Worm (Caenorhabditis elegans): ENCODE data around the gene taf-11.3.
A peak's percentile ranks its signal among the peaks of the same experiment; 100 is the strongest.

The taf-11.3 gene

ce11 chrIII:10535226-10535625 is 30.2 kb upstream of the taf-11.3 start, which contains the start of gene hpd-1:
hpd-1 (plus strand) TSS chrIII:10535526.
- TF ChIP-seq ceh-48 (tag; optimal IDR thresholded peaks at IDR 0.05) (no peak), fkh-6 (tag; optimal IDR thresholded peaks at IDR 0.05) (no peak), madf-2 (tag; optimal IDR thresholded peaks at IDR 0.05) (no peak), K09A11.1 (tag; optimal IDR thresholded peaks at IDR 0.05; ENCODE audit: insufficient read depth) (no peak), unc-55 (GFP tag; optimal IDR thresholded peaks at IDR 0.05) (no peak), C38D4.7 (GFP tag; optimal IDR thresholded peaks at IDR 0.05) (no peak), elt-2 (tag; optimal IDR thresholded peaks at IDR 0.05) (no peak), hlh-6 (tag; optimal IDR thresholded peaks at IDR 0.05) (no peak), fax-1 (tag; optimal IDR thresholded peaks at IDR 0.05) (no peak), hlh-13 (GFP tag; optimal IDR thresholded peaks at IDR 0.05) (no peak), nhr-11 (tag; optimal IDR thresholded peaks at IDR 0.05) (no peak)

DNA sequence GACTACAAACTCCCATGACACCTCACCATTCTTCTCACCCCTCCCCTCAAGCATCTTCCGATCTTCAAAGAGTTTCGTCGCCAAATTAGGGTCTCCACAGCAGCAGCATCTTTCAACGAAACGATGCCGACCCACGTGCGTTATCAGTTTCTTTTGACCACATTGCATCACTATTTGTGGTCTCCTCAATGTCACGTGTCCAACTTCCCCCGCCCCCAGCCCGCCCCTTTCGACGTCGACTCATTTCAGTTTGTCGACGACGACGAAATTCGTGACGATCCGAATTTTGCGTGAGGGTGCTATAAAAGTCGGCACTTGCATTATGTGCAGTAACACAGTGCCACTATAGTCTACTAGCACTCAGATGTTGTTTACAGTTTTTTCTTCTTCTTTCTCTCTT is 29.1 kb upstream of the taf-11.3 start:
- TF ChIP-seq ceh-45 (GFP tag; IDR thresholded peaks at IDR 0.05), result no peak
- TF ChIP-seq Y22D7AL.16 (tag; optimal IDR thresholded peaks at IDR 0.05), result no peak
- peak; percentile 57 for TF ChIP-seq elt-2 (tag; optimal IDR thresholded peaks at IDR 0.05)
- TF ChIP-seq ama-1 (optimal IDR thresholded peaks at IDR 0.05), result no peak
- no peak for TF ChIP-seq pag-3 (tag; optimal IDR thresholded peaks at IDR 0.05; ENCODE audit: borderline replicate concordance)

- TF ChIP-seq unc-55 (GFP tag; optimal IDR thresholded peaks at IDR 0.05), result peak; percentile 17
- peak; percentile 74 for TF ChIP-seq elt-2 (tag; optimal IDR thresholded peaks at IDR 0.05)
- no peak for TF ChIP-seq ets-4 (tag; optimal IDR thresholded peaks at IDR 0.05)
- TF ChIP-seq lim-6 (tag; optimal IDR thresholded peaks at IDR 0.05), result no peak
These were observed 28.3 kb upstream of the taf-11.3 start for ce11 chrIII:10533310-10533709.

DNA sequence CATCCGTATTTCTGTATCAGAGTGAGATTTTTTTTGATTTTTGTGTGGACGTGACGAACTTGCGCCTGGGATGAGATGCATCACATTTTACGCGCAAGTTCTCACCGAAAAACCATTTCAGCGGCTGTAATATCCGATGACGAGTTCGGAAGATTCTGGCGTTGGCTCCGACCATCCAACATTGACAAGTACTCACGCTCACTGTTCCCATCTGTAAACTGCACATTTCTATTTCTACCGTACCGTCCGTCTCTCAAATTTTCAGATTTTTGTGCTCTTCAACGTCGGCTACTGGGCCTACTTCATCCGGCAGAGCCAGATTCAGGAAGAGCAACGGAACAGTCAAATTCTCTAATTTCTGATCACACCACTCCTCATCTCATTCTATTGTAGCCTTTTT is 22.4 kb upstream of the taf-11.3 start:
- TF ChIP-seq fkh-6 (tag; optimal IDR thresholded peaks at IDR 0.05) (no peak), ahr-1 (tag; optimal IDR thresholded peaks at IDR 0.05) (no peak), ttx-3 (tag; optimal IDR thresholded peaks at IDR 0.05) (no peak), ref-2 (tag; optimal IDR thresholded peaks at IDR 0.05) (no peak), nfya-1 (tag; optimal IDR thresholded peaks at IDR 0.05) (no peak), pat-9 (tag; optimal IDR thresholded peaks at IDR 0.05) (no peak), ceh-19 (GFP tag; optimal IDR thresholded peaks at IDR 0.05) (no peak), pqm-1 (tag; optimal IDR thresholded peaks at IDR 0.05) (no peak), ceh-30 (tag; optimal IDR thresholded peaks at IDR 0.05) (no peak), unc-86 (tag; optimal IDR thresholded peaks at IDR 0.05) (no peak), unc-3 (GFP tag; conservative IDR thresholded peaks at IDR 0.05) (no peak), unc-3 (tag; optimal IDR thresholded peaks at IDR 0.05) (no peak), C38D4.7 (GFP tag; optimal IDR thresholded peaks at IDR 0.05) (no peak), nhr-232 (tag; optimal IDR thresholded peaks at IDR 0.05) (no peak), hlh-15 (tag; optimal IDR thresholded peaks at IDR 0.05) (no peak)

- TF ChIP-seq syd-9 (tag; optimal IDR thresholded peaks at IDR 0.05) (no peak), ceh-24 (tag; optimal IDR thresholded peaks at IDR 0.05) (no peak), unc-55 (GFP tag; optimal IDR thresholded peaks at IDR 0.05) (peak; percentile 79), C08G9.2 (tag; optimal IDR thresholded peaks at IDR 0.05) (no peak), pros-1 (tag; optimal IDR thresholded peaks at IDR 0.05) (no peak), T23F11.4 (GFP tag; optimal IDR thresholded peaks at IDR 0.05) (no peak), ceh-2 (tag; optimal IDR thresholded peaks at IDR 0.05) (no peak), mec-3 (tag; optimal IDR thresholded peaks at IDR 0.05; ENCODE audit: borderline replicate concordance) (no peak), nhr-232 (tag; optimal IDR thresholded peaks at IDR 0.05) (no peak), sox-4 (tag; optimal IDR thresholded peaks at IDR 0.05) (no peak), hlh-6 (tag; optimal IDR thresholded peaks at IDR 0.05) (no peak), elt-2 (tag; optimal IDR thresholded peaks at IDR 0.05) (no peak), ceh-30 (tag; optimal IDR thresholded peaks at IDR 0.05) (no peak), ceh-18 (tag; optimal IDR thresholded peaks at IDR 0.05) (peak; percentile 73), odd-2 (tag; optimal IDR thresholded peaks at IDR 0.05) (no peak), rnt-1 (tag; optimal IDR thresholded peaks at IDR 0.05) (peak; percentile 41), sdc-2 (tag; optimal IDR thresholded peaks at IDR 0.05) (no peak)
These were observed 20.9 kb upstream of the taf-11.3 start for ce11 chrIII:10525927-10526326.

Measured in whole organism, late embryonic.